Worm (Caenorhabditis elegans) whole organism, L4/young adult: ENCODE measurements around the gene egal-1.

Experiments
- W03F9.2 ChIP-seq: fragments of 150-350 bp; optimal IDR thresholded peaks from 2 replicates; lab custom pipeline; 2014; ENCODE audit warnings: missing biosample characterization, missing genetic modification characterization
- dao-5 ChIP-seq: sonication (generic microtip); optimal IDR thresholded peaks from 2 replicates; lab custom pipeline; 2016; ENCODE audit warnings: missing genotype, missing genetic modification characterization, moderate library complexity, missing compliant biosample characterization
- him-1 ChIP-seq: sonication (generic microtip); optimal IDR thresholded peaks from 2 replicates; lab custom pipeline; 2016; ENCODE audit warnings: missing genotype, missing genetic modification reagents, missing genetic modification characterization, missing compliant biosample characterization

DNA sequence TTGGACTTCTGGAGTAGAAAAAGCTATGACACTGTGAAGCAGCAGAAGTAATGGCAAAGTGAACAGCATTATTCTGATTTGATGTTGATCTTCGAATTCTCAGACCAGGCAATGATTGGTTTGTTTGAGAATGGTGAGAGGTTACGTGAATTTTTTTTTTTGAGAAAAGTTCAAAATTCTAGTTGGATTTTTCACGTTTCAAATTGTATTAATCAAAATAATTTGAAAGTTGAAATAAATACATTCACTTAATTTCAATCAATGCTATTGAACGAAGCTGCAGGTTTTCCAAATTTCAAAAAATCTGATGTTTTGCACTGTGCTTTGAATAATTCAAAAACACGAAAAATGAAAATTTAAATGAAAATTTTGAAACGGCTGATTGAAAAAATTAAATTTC lies 27.9 kb upstream of the egal-1 start, which contains the start of gene C31H1.5:
- no peak for TF ChIP-seq W03F9.2 (tag; lab: Kevin White, UChicago)
- TF ChIP-seq dao-5, result no peak
- TF ChIP-seq him-1 (tag; lab: Kevin White, UChicago), result no peak
